Worm (Caenorhabditis elegans) whole organism, L2 larva: Measurements from ENCODE around the gene K09E9.7.
A peak's percentile ranks its signal among the peaks of the same experiment; 100 is the strongest.

ENCODE experiments used
- C34F6.9 ChIP-seq: fragments of 150-350 bp; optimal IDR thresholded peaks from 2 replicates; lab custom pipeline; 2014; ENCODE audit warnings: missing biosample characterization, missing genetic modification characterization
- F13H6.1 ChIP-seq: sonication (generic microtip); optimal IDR thresholded peaks from 2 replicates; lab custom pipeline; 2016; ENCODE audit warnings: missing genetic modification characterization, missing compliant biosample characterization
- ZK546.5 ChIP-seq: sonication (generic microtip); optimal IDR thresholded peaks from 2 replicates; lab custom pipeline; 2017; ENCODE audit warnings: missing biosample characterization, missing genetic modification characterization
- alr-1 ChIP-seq: fragments of 150-350 bp; optimal IDR thresholded peaks from 2 replicates; lab custom pipeline; 2014; ENCODE audit warnings: missing biosample characterization, missing genetic modification characterization
- aly-2 ChIP-seq: fragments of 150-350 bp; optimal IDR thresholded peaks from 2 replicates; lab custom pipeline; 2014; ENCODE audit warnings: missing biosample characterization, missing genetic modification characterization
- ama-1 ChIP-seq: fragments of 150-350 bp; optimal IDR thresholded peaks from 2 replicates; lab custom pipeline; 2018; ENCODE audit warnings: inconsistent platforms
- ceh-16 ChIP-seq: fragments of 150-350 bp; optimal IDR thresholded peaks from 2 replicates; lab custom pipeline; 2014; ENCODE audit warnings: missing biosample characterization, missing genetic modification characterization
- ceh-82 ChIP-seq: fragments of 150-350 bp; optimal IDR thresholded peaks from 2 replicates; lab custom pipeline; 2014; ENCODE audit warnings: missing biosample characterization, missing genetic modification characterization
- crh-2 ChIP-seq: sonication (generic microtip); optimal IDR thresholded peaks from 2 replicates; lab custom pipeline; 2017; ENCODE audit warnings: missing biosample characterization, missing genetic modification characterization
- dmd-4 ChIP-seq: sonication (generic microtip); optimal IDR thresholded peaks from 2 replicates; lab custom pipeline; 2017; ENCODE audit warnings: missing biosample characterization, missing genetic modification characterization
- egl-27 ChIP-seq: sonication (generic microtip); optimal IDR thresholded peaks from 3 replicates; lab custom pipeline; 2017; ENCODE audit warnings: missing biosample characterization, missing genetic modification reagents, missing genetic modification characterization
- elt-1 ChIP-seq: fragments of 150-350 bp; optimal IDR thresholded peaks from 2 replicates; lab custom pipeline; 2014; ENCODE audit warnings: missing biosample characterization, missing genetic modification characterization
- gmeb-1 ChIP-seq: fragments of 150-350 bp; optimal IDR thresholded peaks from 2 replicates; lab custom pipeline; 2014; ENCODE audit warnings: missing biosample characterization, missing genetic modification characterization
- lin-39 ChIP-seq: fragments of 150-350 bp; optimal IDR thresholded peaks from 2 replicates; lab custom pipeline; 2014; ENCODE audit warnings: missing biosample characterization, missing genetic modification reagents, missing genetic modification characterization
- lsy-2 ChIP-seq, 2 experiments: fragments of 150-350 bp in 1 of 2; sonication (generic microtip) in 1 of 2; optimal IDR thresholded peaks; 2 replicates each; lab custom pipeline; 2014 to 2017; ENCODE audit warnings: missing biosample characterization in 2 of 2, missing genetic modification characterization in 2 of 2
- mab-5 ChIP-seq: fragments of 150-350 bp; optimal IDR thresholded peaks from 2 replicates; lab custom pipeline; 2014; ENCODE audit warnings: missing biosample characterization, missing genetic modification characterization
- nhr-10 ChIP-seq: sonication (generic microtip); optimal IDR thresholded peaks from 2 replicates; lab custom pipeline; 2017; ENCODE audit warnings: missing biosample characterization, missing genetic modification characterization
- nhr-12 ChIP-seq: fragments of 150-350 bp; optimal IDR thresholded peaks from 2 replicates; lab custom pipeline; 2014; ENCODE audit warnings: missing biosample characterization, missing genetic modification characterization
- nhr-129 ChIP-seq: fragments of 150-350 bp; optimal IDR thresholded peaks from 2 replicates; lab custom pipeline; 2014; ENCODE audit warnings: missing biosample characterization, missing genetic modification characterization
- nhr-21 ChIP-seq: fragments of 150-350 bp; optimal IDR thresholded peaks from 2 replicates; lab custom pipeline; 2014; ENCODE audit warnings: missing biosample characterization, missing genetic modification characterization
- nhr-23 ChIP-seq: fragments of 150-350 bp; optimal IDR thresholded peaks from 2 replicates; lab custom pipeline; 2014; ENCODE audit warnings: missing biosample characterization, missing genetic modification reagents, missing genetic modification characterization
- nhr-77 ChIP-seq: fragments of 150-350 bp; optimal IDR thresholded peaks from 2 replicates; lab custom pipeline; 2014; ENCODE audit warnings: missing biosample characterization, missing genetic modification characterization
- peb-1 ChIP-seq: fragments of 150-350 bp; optimal IDR thresholded peaks from 2 replicates; lab custom pipeline; 2014; ENCODE audit warnings: missing biosample characterization, missing genetic modification characterization
- sem-4 ChIP-seq: fragments of 150-350 bp; optimal IDR thresholded peaks from 2 replicates; lab custom pipeline; 2014; ENCODE audit warnings: missing biosample characterization, missing genetic modification reagents, missing genetic modification characterization
- skn-1 ChIP-seq: sonication (generic microtip); optimal IDR thresholded peaks from 2 replicates; lab custom pipeline; 2017; ENCODE audit warnings: missing biosample characterization, missing genetic modification characterization
- sma-3 ChIP-seq: sonication (generic microtip); optimal IDR thresholded peaks from 2 replicates; lab custom pipeline; 2016; ENCODE audit warnings: missing genetic modification reagents, missing genetic modification characterization, missing compliant biosample characterization
- sma-9 ChIP-seq, 2 experiments: fragments of 150-350 bp in 1 of 2; sonication (generic microtip) in 1 of 2; optimal IDR thresholded peaks; 2 replicates each; lab custom pipeline; 2014 to 2016; ENCODE audit warnings: missing genetic modification characterization in 2 of 2, mild to moderate bottlenecking in 1 of 2, missing biosample characterization in 1 of 2, missing compliant biosample characterization in 1 of 2, missing genetic modification reagents in 1 of 2, moderate library complexity in 1 of 2
- snpc-4 ChIP-seq: fragments of 150-350 bp; optimal IDR thresholded peaks from 2 replicates; lab custom pipeline; 2014; ENCODE audit warnings: missing biosample characterization, missing genetic modification characterization
- unc-55 ChIP-seq: fragments of 150-350 bp; sonication (generic microtip); optimal IDR thresholded peaks from 3 replicates; lab custom pipeline; 2014; ENCODE audit warnings: missing biosample characterization, missing genetic modification reagents, missing genetic modification characterization
- ztf-11 ChIP-seq: sonication (generic microtip); optimal IDR thresholded peaks from 2 replicates; lab custom pipeline; 2017; ENCODE audit warnings: missing biosample characterization, missing genetic modification characterization
- ztf-4 ChIP-seq: fragments of 150-350 bp; optimal IDR thresholded peaks from 2 replicates; lab custom pipeline; 2014; ENCODE audit warnings: missing biosample characterization, missing genetic modification characterization

Gene K09E9.7

DNA sequence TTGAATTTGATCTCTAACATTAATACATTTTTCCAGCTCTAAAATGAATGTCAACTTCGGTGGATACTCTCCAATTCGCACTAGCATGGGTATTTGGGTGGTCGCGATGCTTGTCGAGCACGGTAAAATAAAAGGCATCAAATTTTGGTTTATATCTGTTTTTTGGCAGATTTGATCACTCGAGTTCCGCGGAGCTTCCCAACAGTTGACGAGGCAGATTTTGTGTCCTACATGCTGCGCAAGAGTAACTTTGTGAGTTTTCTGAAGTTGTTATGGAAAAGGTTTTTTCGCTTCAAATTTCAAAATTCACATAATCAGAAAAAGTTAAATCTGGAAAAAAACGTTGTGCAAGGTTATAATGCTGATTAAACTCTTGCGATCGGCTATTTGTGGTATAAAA, 677 bp downstream of the K09E9.7 start:
- TF ChIP-seq nhr-21 (tag; lab: Kevin White, UChicago) (no peak), snpc-4 (tag; lab: Kevin White, UChicago) (no peak)

DNA sequence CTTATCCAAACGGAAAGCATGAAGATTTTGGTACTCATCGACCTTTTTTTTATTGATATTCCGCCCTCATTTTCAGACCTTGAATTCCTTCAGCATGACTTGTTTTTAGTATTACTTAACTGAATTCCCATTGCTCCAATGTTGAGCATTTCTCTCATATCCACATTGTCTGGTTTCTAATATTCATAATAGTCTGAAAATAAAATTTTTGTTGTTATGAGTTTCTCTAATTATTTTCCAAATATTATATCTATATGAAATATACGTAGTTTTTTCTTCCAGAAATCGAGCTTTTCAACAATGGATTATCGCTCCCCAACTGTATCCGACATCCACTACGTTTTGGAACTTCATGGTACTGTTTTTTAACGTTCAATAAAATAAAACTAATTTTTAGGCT, 1.9 kb downstream of the K09E9.7 start, which contains the start of gene H08J19.1:
TSS of gene H08J19.1 (plus strand) at position 301 of the 400 bp plus-strand sequence.
- TF ChIP-seq nhr-23 (tag; lab: Kevin White, UChicago): no peak

DNA sequence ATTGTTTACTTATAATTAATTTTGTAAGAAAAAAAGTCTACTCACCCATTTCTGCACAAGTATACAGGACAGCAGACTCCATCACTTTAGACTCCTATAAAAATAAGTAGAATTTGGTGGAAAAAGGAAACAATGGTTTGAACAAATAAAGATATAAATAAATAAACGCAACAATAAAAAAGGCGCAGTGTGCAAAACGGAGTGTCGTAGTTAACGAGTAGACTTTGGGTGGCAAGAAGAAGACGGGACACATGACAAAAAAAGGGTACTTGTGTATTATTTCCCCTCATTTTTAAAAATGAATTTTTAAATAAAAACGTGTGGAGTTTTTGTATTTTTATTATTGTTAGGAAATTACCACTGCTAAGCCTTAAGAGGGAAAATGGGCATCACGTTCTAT, 6.6 kb downstream of the K09E9.7 start, which contains the start of gene F59D12.5:
TSS of gene F59D12.5 (minus strand) at position 94 of the 400 bp plus-strand sequence.
- TF ChIP-seq C34F6.9 (tag; lab: Kevin White, UChicago) (peak; percentile 35), lsy-2 (tag; optimal IDR thresholded peaks at IDR 0.05; lab: Kevin White, UChicago) (peak in 1 of 2 experiments; percentile 11), sma-9 (GFP tag; optimal IDR thresholded peaks at IDR 0.05; lab: Kevin White, UChicago) (peak; percentile 1), sma-9 (tag; optimal IDR thresholded peaks at IDR 0.05; lab: Kevin White, UChicago) (no peak), crh-2 (tag; lab: Kevin White, UChicago) (no peak), unc-55 (GFP tag; lab: Kevin White, UChicago) (peak; percentile 45)
- TF ChIP-seq, all 48 proteins: peak for 4

ce11 chrX:15650428-15650827, 9.7 kb downstream of the K09E9.7 start:
- TF ChIP-seq lin-39 (tag; lab: Kevin White, UChicago) (no peak), snpc-4 (tag; lab: Kevin White, UChicago) (peak; percentile 1), sma-9 (GFP tag; optimal IDR thresholded peaks at IDR 0.05; lab: Kevin White, UChicago) (no peak), sma-9 (tag; optimal IDR thresholded peaks at IDR 0.05; lab: Kevin White, UChicago) (no peak)

- no peak for TF ChIP-seq aly-2
- no peak for TF ChIP-seq ama-1
- TF ChIP-seq ZK546.5 (tag; lab: Kevin White, UChicago): no peak
- no peak for TF ChIP-seq F13H6.1 (tag; lab: Kevin White, UChicago)
- TF ChIP-seq ztf-4 (tag; lab: Kevin White, UChicago): no peak
- TF ChIP-seq gmeb-1 (tag; lab: Kevin White, UChicago): no peak
- TF ChIP-seq peb-1 (tag; lab: Kevin White, UChicago): no peak
- no peak for TF ChIP-seq nhr-77 (tag; lab: Kevin White, UChicago)
- no peak for TF ChIP-seq nhr-12 (tag; lab: Kevin White, UChicago)
- no peak for TF ChIP-seq alr-1 (tag; lab: Kevin White, UChicago)
- no peak for TF ChIP-seq sem-4 (tag; lab: Kevin White, UChicago)
- TF ChIP-seq skn-1 (tag; lab: Kevin White, UChicago): no peak
Observed at ce11 chrX:15650919-15651420, 10.3 kb downstream of the K09E9.7 start, which contains the start of gene F59D12.3. F59D12.3 (minus strand) TSS chrX:15650969.

- TF ChIP-seq ztf-11: no peak
- TF ChIP-seq lsy-2 (tag; optimal IDR thresholded peaks at IDR 0.05; lab: Kevin White, UChicago): peak in 1 of 2 experiments; percentile 6
- TF ChIP-seq C34F6.9 (tag; lab: Kevin White, UChicago): peak; percentile 17
- peak; percentile 6 for TF ChIP-seq crh-2 (tag; lab: Kevin White, UChicago)
- TF ChIP-seq gmeb-1 (tag; lab: Kevin White, UChicago): no peak
- TF ChIP-seq skn-1 (tag; lab: Kevin White, UChicago): no peak
- no peak for TF ChIP-seq elt-1 (tag; lab: Kevin White, UChicago)
- TF ChIP-seq peb-1 (tag; lab: Kevin White, UChicago): no peak
- TF ChIP-seq unc-55 (GFP tag; lab: Kevin White, UChicago): peak; percentile 77
Observed at ce11 chrX:15653196-15653595, 12.5 kb downstream of the K09E9.7 start.

DNA sequence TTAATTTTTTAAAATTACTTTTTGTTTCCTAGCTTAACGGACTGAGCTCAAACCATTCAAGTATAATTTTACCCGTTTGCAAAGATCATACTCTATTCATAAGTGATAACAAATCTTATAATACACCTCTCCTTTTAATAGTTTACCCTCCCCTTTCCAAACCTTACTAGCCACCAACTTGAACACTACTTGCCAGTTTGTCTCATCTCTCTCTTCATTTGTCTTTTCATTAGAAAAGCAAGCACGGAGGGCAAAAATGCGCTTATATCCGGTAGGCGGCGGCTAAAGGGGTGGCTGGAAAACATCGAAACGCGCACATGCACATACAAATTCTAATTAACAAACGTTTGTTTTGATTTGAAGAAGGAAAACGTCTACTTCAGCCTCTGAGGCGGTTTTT, 14.3 kb downstream of the K09E9.7 start:
- TF ChIP-seq ztf-4 (tag; lab: Kevin White, UChicago) (no peak), dmd-4 (tag; lab: Kevin White, UChicago) (no peak), egl-27 (tag; lab: Kevin White, UChicago) (no peak), sma-3 (no peak), ceh-16 (tag; lab: Kevin White, UChicago) (no peak), nhr-129 (tag; lab: Kevin White, UChicago) (no peak), unc-55 (GFP tag; lab: Kevin White, UChicago) (no peak), mab-5 (tag; lab: Kevin White, UChicago) (no peak), nhr-10 (tag; lab: Kevin White, UChicago) (no peak), lsy-2 (tag; optimal IDR thresholded peaks at IDR 0.05; lab: Kevin White, UChicago) (no peak), ceh-82 (tag; lab: Kevin White, UChicago) (no peak), sem-4 (tag; lab: Kevin White, UChicago) (no peak), gmeb-1 (tag; lab: Kevin White, UChicago) (no peak), nhr-12 (tag; lab: Kevin White, UChicago) (no peak)
